Fruit fly (Drosophila melanogaster) whole organism, embryonic: ENCODE measurements around the gene qjt.

Experiments used
- C15 ChIP-seq: fragments of 200-800 bp; sonication (Bioruptor generic); IDR thresholded peaks from 3 replicates; pipeline ENCODE4 v1.3.6; 2022; ENCODE audit warnings: missing biosample characterization, missing genetic modification characterization
- CG11247 ChIP-seq: fragments of 200-800 bp; sonication (Bioruptor generic); IDR thresholded peaks from 2 replicates; pipeline ENCODE4 v1.3.6; 2022; ENCODE audit warnings: missing biosample characterization, missing genetic modification characterization
- CG11695 ChIP-seq: fragments of 200-800 bp; sonication (Bioruptor generic); IDR thresholded peaks from 3 replicates; pipeline ENCODE4 v1.3.6; 2022; ENCODE audit warnings: missing biosample characterization, missing genetic modification characterization
- CG11723 ChIP-seq: fragments of 200-800 bp; sonication (Bioruptor generic); optimal IDR thresholded peaks from 2 replicates; lab custom pipeline; 2017; ENCODE audit warnings: missing biosample characterization, mild to moderate bottlenecking, missing genetic modification characterization
- CG12104 ChIP-seq: fragments of 200-800 bp; sonication (Bioruptor generic); optimal IDR thresholded peaks from 3 replicates; lab custom pipeline; 2016; ENCODE audit warnings: missing biosample characterization, missing genetic modification characterization
- CG12942 ChIP-seq: fragments of 200-800 bp; sonication (Bioruptor generic); optimal IDR thresholded peaks from 3 replicates; lab custom pipeline; 2016; ENCODE audit warnings: missing biosample characterization, missing genetic modification characterization
- CG14667 ChIP-seq: fragments of 200-800 bp; sonication (Bioruptor generic); IDR thresholded peaks from 2 replicates; pipeline ENCODE4 v1.3.6; 2022; ENCODE audit warnings: missing biosample characterization, missing genetic modification characterization
- CG18262 ChIP-seq: fragments of 200-800 bp; optimal IDR thresholded peaks from 3 replicates; lab custom pipeline; 2019; ENCODE audit warnings: missing biosample characterization, mild to moderate bottlenecking, missing genetic modification characterization, moderate library complexity
- CG30020 ChIP-seq: fragments of 200-800 bp; optimal IDR thresholded peaks from 2 replicates; lab custom pipeline; 2019; ENCODE audit warnings: missing biosample characterization, mild to moderate bottlenecking, missing genetic modification characterization, moderate library complexity
- CG31365 ChIP-seq: fragments of 200-800 bp; sonication (Bioruptor generic); optimal IDR thresholded peaks from 2 replicates; lab custom pipeline; 2018; ENCODE audit warnings: missing biosample characterization, mild to moderate bottlenecking, missing genetic modification characterization
- CG3847 ChIP-seq: fragments of 200-800 bp; sonication (Bioruptor generic); IDR thresholded peaks from 2 replicates; pipeline ENCODE4 v1.3.6; 2022; ENCODE audit warnings: missing biosample characterization, missing genetic modification characterization
- CG4404 ChIP-seq: fragments of 200-800 bp; sonication (Bioruptor generic); IDR thresholded peaks from 2 replicates; pipeline ENCODE4 v1.3.6; 2022; ENCODE audit warnings: missing biosample characterization, missing genetic modification characterization
- CG6272 ChIP-seq: fragments of 200-800 bp; sonication (Bioruptor generic); IDR thresholded peaks from 2 replicates; pipeline ENCODE4 v1.3.6; 2022; ENCODE audit warnings: missing biosample characterization, missing genetic modification characterization
- CG6683 ChIP-seq: fragments of 200-800 bp; sonication (Bioruptor generic); optimal IDR thresholded peaks from 2 replicates; lab custom pipeline; 2017; ENCODE audit warnings: missing biosample characterization, mild to moderate bottlenecking, missing genetic modification characterization, missing genetic modification reagents
- CG7839 ChIP-seq: fragments of 200-800 bp; sonication (Bioruptor generic); optimal IDR thresholded peaks from 3 replicates; lab custom pipeline; 2018; ENCODE audit warnings: missing biosample characterization, mild to moderate bottlenecking, missing genetic modification characterization, moderate library complexity
- CG8281 ChIP-seq: fragments of 200-800 bp; sonication (Bioruptor generic); optimal IDR thresholded peaks from 2 replicates; lab custom pipeline; 2018; ENCODE audit warnings: missing biosample characterization, mild to moderate bottlenecking, missing genetic modification characterization, moderate library complexity
- CG8388 ChIP-seq: fragments of 200-800 bp; sonication (Bioruptor generic); optimal IDR thresholded peaks from 2 replicates; lab custom pipeline; 2019; ENCODE audit warnings: missing biosample characterization, mild to moderate bottlenecking, missing genetic modification characterization, moderate library complexity
- CG8478 ChIP-seq: fragments of >200 bp; optimal IDR thresholded peaks from 2 replicates; lab custom pipeline; 2018
- CG9727 ChIP-seq: fragments of 200-800 bp; sonication (Bioruptor generic); optimal IDR thresholded peaks from 3 replicates; lab custom pipeline; 2017; ENCODE audit warnings: missing biosample characterization, mild to moderate bottlenecking, missing genetic modification characterization
- Dbx ChIP-seq: fragments of 200-800 bp; sonication (Bioruptor generic); IDR thresholded peaks from 3 replicates; pipeline ENCODE4 v1.3.6; 2022; ENCODE audit warnings: missing biosample characterization, missing genetic modification characterization
- Dip3 ChIP-seq: fragments of 200-800 bp; sonication (Bioruptor generic); optimal IDR thresholded peaks from 3 replicates; lab custom pipeline; 2016; ENCODE audit warnings: missing biosample characterization, missing genetic modification characterization
- Dll ChIP-seq: fragments of 200-800 bp; sonication (Bioruptor generic); IDR thresholded peaks from 4 replicates; pipeline ENCODE4 v1.3.6; 2022; ENCODE audit warnings: missing biosample characterization, missing genetic modification characterization; ENCODE audit not compliant: partially characterized antibody
- Ets65A ChIP-seq: fragments of 200-800 bp; sonication (Bioruptor generic); peaks from one replicate; lab custom pipeline; 2016; ENCODE audit warnings: missing biosample characterization, missing genetic modification characterization
- Hand ChIP-seq: fragments of 200-800 bp; sonication (Bioruptor generic); optimal IDR thresholded peaks from 2 replicates; lab custom pipeline; 2017; ENCODE audit warnings: mild to moderate bottlenecking, missing biosample characterization, missing genetic modification reagents, missing genetic modification characterization
- Lim3 ChIP-seq: fragments of 200-800 bp; sonication (Bioruptor generic); IDR thresholded peaks from 2 replicates; pipeline ENCODE4 v1.3.6; 2022; ENCODE audit warnings: missing biosample characterization, missing genetic modification characterization
- Mad ChIP-seq: fragments of 200-800 bp; sonication (Bioruptor generic); optimal IDR thresholded peaks from 2 replicates; lab custom pipeline; 2016; ENCODE audit warnings: missing biosample characterization, missing genetic modification characterization
- Max ChIP-seq: fragments of 200-800 bp; sonication (Bioruptor generic); optimal IDR thresholded peaks from 2 replicates; lab custom pipeline; 2016; ENCODE audit warnings: missing biosample characterization, mild to moderate bottlenecking, missing genetic modification characterization
- Mrtf ChIP-seq: fragments of 200-800 bp; sonication (Bioruptor generic); IDR thresholded peaks from 3 replicates; pipeline ENCODE4 v1.3.6; 2022; ENCODE audit warnings: missing biosample characterization, missing genetic modification characterization
- Opbp ChIP-seq: fragments of 200-800 bp; sonication (Bioruptor generic); IDR thresholded peaks from 3 replicates; pipeline ENCODE4 v1.3.6; 2022; ENCODE audit warnings: missing biosample characterization, missing genetic modification characterization; ENCODE audit not compliant: partially characterized antibody
- Rfx ChIP-seq: fragments of 200-800 bp; sonication (Bioruptor generic); IDR thresholded peaks from 2 replicates; pipeline ENCODE4 v1.3.6; 2022; ENCODE audit warnings: missing biosample characterization, missing genetic modification characterization
- Tbp ChIP-seq: fragments of >200 bp; optimal IDR thresholded peaks from 2 replicates; lab custom pipeline; 2018; ENCODE audit warnings: missing biosample characterization, missing genetic modification characterization
- ara ChIP-seq: fragments of 200-800 bp; sonication (Bioruptor generic); IDR thresholded peaks from 2 replicates; pipeline ENCODE4 v1.3.6; 2022; ENCODE audit warnings: missing biosample characterization, missing genetic modification characterization
- bab2 ChIP-seq: fragments of 200-800 bp; sonication (Bioruptor generic); optimal IDR thresholded peaks from 2 replicates; lab custom pipeline; 2016; ENCODE audit warnings: missing biosample characterization, missing genetic modification characterization
- cas ChIP-seq: fragments of 200-800 bp; sonication (Bioruptor generic); IDR thresholded peaks from 2 replicates; pipeline ENCODE4 v1.3.6; 2022; ENCODE audit warnings: missing biosample characterization, missing genetic modification characterization
- croc ChIP-seq: fragments of 200-800 bp; sonication (Bioruptor generic); conservative IDR thresholded peaks from 3 replicates; pipeline ENCODE4 v1.3.6; 2022; ENCODE audit warnings: missing biosample characterization, missing genetic modification characterization
- crp ChIP-seq, 2 experiments: fragments of 200-800 bp; sonication (Bioruptor generic); optimal IDR thresholded peaks; 2 replicates in 1 of 2; 3 replicates in 1 of 2; lab custom pipeline; 2017; ENCODE audit warnings: missing biosample characterization in 2 of 2, missing genetic modification characterization in 2 of 2, mild to moderate bottlenecking in 1 of 2, moderate library complexity in 1 of 2
- da ChIP-seq: fragments of 200-800 bp; sonication (Bioruptor generic); optimal IDR thresholded peaks from 2 replicates; lab custom pipeline; 2016; ENCODE audit warnings: missing biosample characterization, missing genetic modification characterization
- exex ChIP-seq: fragments of 200-800 bp; sonication (Bioruptor generic); optimal IDR thresholded peaks from 4 replicates; lab custom pipeline; 2018; ENCODE audit warnings: missing biosample characterization, mild to moderate bottlenecking, missing genetic modification characterization, moderate library complexity
- fd64A ChIP-seq: fragments of 200-800 bp; sonication (Bioruptor generic); optimal IDR thresholded peaks from 3 replicates; lab custom pipeline; 2018; ENCODE audit warnings: missing biosample characterization, mild to moderate bottlenecking, missing genetic modification characterization
- gem ChIP-seq: fragments of 200-800 bp; sonication (Bioruptor generic); optimal IDR thresholded peaks from 2 replicates; lab custom pipeline; 2019; ENCODE audit warnings: missing biosample characterization, mild to moderate bottlenecking, missing genetic modification characterization, moderate library complexity
- insv ChIP-seq, 2 experiments: fragments of 200-800 bp; sonication (Bioruptor generic); optimal IDR thresholded peaks; 3 replicates each; lab custom pipeline; 2016 to 2018; ENCODE audit warnings: missing biosample characterization in 2 of 2, missing genetic modification characterization in 2 of 2
- jing ChIP-seq: fragments of 200-800 bp; sonication (Bioruptor generic); optimal IDR thresholded peaks from 2 replicates; lab custom pipeline; 2018; ENCODE audit warnings: missing biosample characterization, mild to moderate bottlenecking, missing genetic modification characterization
- phol ChIP-seq: fragments of 200-800 bp; sonication (Bioruptor generic); optimal IDR thresholded peaks from 3 replicates; lab custom pipeline; 2018; ENCODE audit warnings: missing biosample characterization, mild to moderate bottlenecking, missing genetic modification characterization, moderate library complexity
- pros ChIP-seq: fragments of 200-800 bp; sonication (Bioruptor generic); optimal IDR thresholded peaks from 3 replicates; lab custom pipeline; 2019; ENCODE audit warnings: missing biosample characterization, mild to moderate bottlenecking, missing genetic modification characterization, moderate library complexity
- pum ChIP-seq: fragments of 200-800 bp; sonication (Bioruptor generic); optimal IDR thresholded peaks from 2 replicates; lab custom pipeline; 2016; ENCODE audit warnings: missing biosample characterization, missing genetic modification characterization
- ranshi ChIP-seq: fragments of 200-800 bp; sonication (Bioruptor generic); IDR thresholded peaks from 2 replicates; pipeline ENCODE4 v1.3.6; 2022; ENCODE audit warnings: missing biosample characterization, missing genetic modification characterization
- ro ChIP-seq: fragments of 200-800 bp; sonication (Bioruptor generic); IDR thresholded peaks from 2 replicates; pipeline ENCODE4 v1.3.6; 2022; ENCODE audit warnings: missing biosample characterization, missing genetic modification characterization
- sisA ChIP-seq: fragments of 200-800 bp; sonication (Bioruptor generic); IDR thresholded peaks from 2 replicates; pipeline ENCODE4 v1.3.6; 2022; ENCODE audit warnings: missing biosample characterization, missing genetic modification characterization
- tin ChIP-seq: fragments of 200-800 bp; sonication (Bioruptor generic); optimal IDR thresholded peaks from 3 replicates; lab custom pipeline; 2016; ENCODE audit warnings: missing biosample characterization, missing genetic modification characterization
- unpg ChIP-seq: fragments of 200-800 bp; sonication (Bioruptor generic); optimal IDR thresholded peaks from 3 replicates; lab custom pipeline; 2018; ENCODE audit warnings: missing biosample characterization, mild to moderate bottlenecking, missing genetic modification characterization, moderate library complexity
- zfh1 ChIP-seq: fragments of 200-800 bp; sonication (Bioruptor generic); IDR thresholded peaks from 3 replicates; pipeline ENCODE4 v1.3.6; 2022; ENCODE audit warnings: missing biosample characterization, missing genetic modification characterization

Gene qjt

DNA sequence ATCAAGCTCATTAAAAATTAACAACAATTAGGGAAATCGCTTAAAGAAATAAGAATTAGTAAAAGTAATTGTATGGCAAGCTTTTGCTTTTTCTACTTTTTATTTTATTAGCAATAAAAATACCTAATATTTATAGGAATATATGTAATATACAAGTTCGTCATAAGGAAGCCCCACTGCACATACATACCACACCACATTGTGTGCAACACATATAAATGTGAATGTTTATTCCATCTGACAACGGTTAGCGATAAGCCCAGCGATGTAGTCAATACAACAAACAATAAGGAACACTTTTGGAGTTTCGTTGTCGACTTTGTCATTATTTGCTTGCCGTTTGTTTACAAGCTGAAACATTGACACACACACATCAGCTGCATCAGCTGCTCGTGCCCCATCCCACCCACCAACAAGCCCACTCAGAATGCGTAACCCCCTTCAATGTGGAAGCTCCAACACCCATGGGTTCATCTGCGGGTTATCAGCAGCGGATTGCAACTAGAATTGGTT lies 6.4 kb downstream of the qjt start (continued):
- TF ChIP-seq exex (tag; lab: Kevin White, UChicago): peak; percentile 2
- TF ChIP-seq CG12104 (GFP tag; lab: Kevin White, UChicago): peak; percentile 52
- TF ChIP-seq CG31365 (tag; lab: Kevin White, UChicago): peak; percentile 80
- peak; percentile 31; the same call in 1 of the 2 replicates for TF ChIP-seq CG14667
- TF ChIP-seq CG8281 (tag; lab: Kevin White, UChicago): peak; percentile 87
- peak; percentile 29 for TF ChIP-seq CG30020 (tag; lab: Kevin White, UChicago)
- peak; percentile 98 for TF ChIP-seq fd64A (GFP tag; lab: Kevin White, UChicago)
- TF ChIP-seq Dll (GFP tag; lab: Robert Waterston, UW): no peak
- peak; percentile 79 for TF ChIP-seq CG18262 (tag; lab: Kevin White, UChicago)
- peak; percentile 48 for TF ChIP-seq phol (tag; lab: Kevin White, UChicago)
- TF ChIP-seq CG11723 (GFP tag; lab: Kevin White, UChicago): peak; percentile 87
- peak; percentile 46 for TF ChIP-seq croc
- peak; percentile 12 for TF ChIP-seq pros (GFP tag; lab: Kevin White, UChicago)
- TF ChIP-seq insv (GFP tag; optimal IDR thresholded peaks at IDR 0.05; lab: Kevin White, UChicago): peak in 1 of 2 experiments; percentile 32
- TF ChIP-seq ara (GFP tag; lab: Robert Waterston, UW): peak; percentile 79
- TF ChIP-seq Opbp: no peak
- no peak for TF ChIP-seq Dip3 (GFP tag; lab: Kevin White, UChicago)
- no peak for TF ChIP-seq Lim3
- TF ChIP-seq ro (GFP tag; lab: Robert Waterston, UW): no peak
- TF ChIP-seq cas: no peak
- peak; percentile 66 for TF ChIP-seq bab2 (GFP tag; lab: Kevin White, UChicago)
- peak; percentile 82 for TF ChIP-seq gem (tag; lab: Kevin White, UChicago)
- no peak for TF ChIP-seq Hand (GFP tag; lab: Kevin White, UChicago)
- peak in 1 of 2 experiments; percentile 57 for TF ChIP-seq crp (GFP tag; optimal IDR thresholded peaks at IDR 0.05; lab: Kevin White, UChicago)
- no peak for TF ChIP-seq CG4404 (GFP tag; lab: Robert Waterston, UW)
- no peak for TF ChIP-seq Rfx (GFP tag; lab: Robert Waterston, UW)
- TF ChIP-seq jing (GFP tag; lab: Kevin White, UChicago): no peak
- TF ChIP-seq CG11695 (GFP tag; lab: Robert Waterston, UW): 0 out of 3 replicates have a peak, but pooled peaks have one; percentile 49
- TF ChIP-seq CG8388 (GFP tag; lab: Kevin White, UChicago): peak; percentile 76
- TF ChIP-seq zfh1 (GFP tag; lab: Robert Waterston, UW): peak; percentile 81
- TF ChIP-seq Max: peak; percentile 39
- TF ChIP-seq Mrtf (GFP tag; lab: Robert Waterston, UW): 0 out of 3 replicates have a peak, but pooled peaks have one; percentile 16
- peak; percentile 58 for TF ChIP-seq CG12942 (GFP tag; lab: Kevin White, UChicago)
- TF ChIP-seq ranshi (GFP tag; lab: Robert Waterston, UW): peak; percentile 60; the same call in 1 of the 2 replicates
- TF ChIP-seq Dbx (GFP tag; lab: Robert Waterston, UW): no peak
- TF ChIP-seq CG7839 (tag; lab: Kevin White, UChicago): peak; percentile 37
- TF ChIP-seq CG11247 (GFP tag; lab: Robert Waterston, UW): no peak
- TF ChIP-seq C15 (GFP tag; lab: Robert Waterston, UW): no peak
- TF ChIP-seq CG6683 (GFP tag; lab: Kevin White, UChicago): peak; percentile 17
- TF ChIP-seq Ets65A (GFP tag; lab: Kevin White, UChicago): peak; percentile 80
- peak; percentile 42 for TF ChIP-seq pum
- peak; percentile 85 for TF ChIP-seq unpg
- peak; percentile 80 for TF ChIP-seq CG9727 (GFP tag; lab: Kevin White, UChicago)
- TF ChIP-seq da: peak; percentile 40
- no peak for TF ChIP-seq CG6272 (GFP tag; lab: Robert Waterston, UW)
- TF ChIP-seq Mad (GFP tag; lab: Kevin White, UChicago): peak; percentile 29
- no peak for TF ChIP-seq Tbp (GFP tag; lab: Kevin White, UChicago)
- TF ChIP-seq sisA (GFP tag; lab: Robert Waterston, UW): no peak; the same call in 1 of the 2 replicates
- TF ChIP-seq CG3847: no peak
- no peak for TF ChIP-seq CG8478 (lab: Kevin White, UChicago)
- peak; percentile 27 for TF ChIP-seq tin
